Fruit fly (Drosophila melanogaster) whole organism, pupa: ENCODE data around the gene Elovl7.
A peak's percentile ranks its signal among the peaks of the same experiment; 100 is the strongest.

Experiments
- CG10348 ChIP-seq: fragments of 200-800 bp; sonication (Bioruptor generic); IDR thresholded peaks from 2 replicates; pipeline ENCODE4 v1.3.6; 2022; ENCODE audit warnings: missing biosample characterization, missing genetic modification characterization
- CG12605 ChIP-seq: fragments of 200-800 bp; sonication (Bioruptor generic); IDR thresholded peaks from 2 replicates; pipeline ENCODE4 v1.3.6; 2022; ENCODE audit warnings: missing biosample characterization, missing genetic modification characterization
- CG13204 ChIP-seq: fragments of 200-800 bp; sonication (Bioruptor generic); optimal IDR thresholded peaks from 2 replicates; lab custom pipeline; 2018; ENCODE audit warnings: missing biosample characterization, mild to moderate bottlenecking, missing genetic modification characterization, moderate library complexity
- CG14655 ChIP-seq: fragments of 200-800 bp; sonication (Bioruptor generic); optimal IDR thresholded peaks from 3 replicates; lab custom pipeline; 2017; ENCODE audit warnings: mild to moderate bottlenecking, missing biosample characterization, missing genetic modification reagents, missing genetic modification characterization
- CG15710 ChIP-seq: fragments of 200-800 bp; sonication (Bioruptor generic); optimal IDR thresholded peaks from 2 replicates; lab custom pipeline; 2018; ENCODE audit warnings: missing biosample characterization, mild to moderate bottlenecking, missing genetic modification characterization, moderate library complexity
- CG17806 ChIP-seq: fragments of 200-800 bp; sonication (Bioruptor generic); optimal IDR thresholded peaks from 2 replicates; lab custom pipeline; 2018; ENCODE audit warnings: missing biosample characterization, mild to moderate bottlenecking, missing genetic modification characterization, moderate library complexity
- CG32121 ChIP-seq: fragments of 200-800 bp; sonication (Bioruptor generic); IDR thresholded peaks from 2 replicates; pipeline ENCODE4 v1.3.6; 2022; ENCODE audit warnings: missing biosample characterization, missing genetic modification characterization
- CG34367 ChIP-seq: fragments of 200-800 bp; sonication (Bioruptor generic); optimal IDR thresholded peaks from 2 replicates; lab custom pipeline; 2018; ENCODE audit warnings: missing biosample characterization, mild to moderate bottlenecking, missing genetic modification characterization
- CG4496 ChIP-seq: fragments of 200-800 bp; sonication (Bioruptor generic); IDR thresholded peaks from 3 replicates; pipeline ENCODE4 v1.3.6; 2022; ENCODE audit warnings: missing biosample characterization, missing genetic modification characterization
- CG8159 ChIP-seq: fragments of 200-800 bp; sonication (Bioruptor generic); optimal IDR thresholded peaks from 3 replicates; lab custom pipeline; 2018; ENCODE audit warnings: missing biosample characterization, mild to moderate bottlenecking, missing genetic modification characterization, moderate library complexity
- CG8301 ChIP-seq: fragments of 200-800 bp; sonication (Bioruptor generic); optimal IDR thresholded peaks from 2 replicates; lab custom pipeline; 2018; ENCODE audit warnings: missing biosample characterization, mild to moderate bottlenecking, missing genetic modification characterization
- CG9948 ChIP-seq: fragments of 200-800 bp; sonication (Bioruptor generic); optimal IDR thresholded peaks from 2 replicates; lab custom pipeline; 2018; ENCODE audit warnings: missing biosample characterization, mild to moderate bottlenecking, missing genetic modification characterization, moderate library complexity
- D1 ChIP-seq: fragments of 200-800 bp; sonication (Bioruptor generic); optimal IDR thresholded peaks from 2 replicates; lab custom pipeline; 2018; ENCODE audit warnings: missing biosample characterization, mild to moderate bottlenecking, missing genetic modification characterization, moderate library complexity
- EcR ChIP-seq: fragments of 200-800 bp; sonication (Bioruptor generic); optimal IDR thresholded peaks from 3 replicates; lab custom pipeline; 2019; ENCODE audit warnings: missing biosample characterization, missing genetic modification characterization, mild to moderate bottlenecking, moderate library complexity, missing genetic modification reagents
- Ets98B ChIP-seq: fragments of 200-800 bp; sonication (Bioruptor generic); IDR thresholded peaks from 2 replicates; pipeline ENCODE4 v1.3.6; 2022; ENCODE audit warnings: missing biosample characterization, missing genetic modification characterization
- Pif1A ChIP-seq: fragments of 200-800 bp; sonication (Bioruptor generic); optimal IDR thresholded peaks from 3 replicates; lab custom pipeline; 2016; ENCODE audit warnings: missing biosample characterization, missing genetic modification characterization
- Pif1B ChIP-seq: fragments of 200-800 bp; sonication (Bioruptor generic); optimal IDR thresholded peaks from 3 replicates; lab custom pipeline; 2016; ENCODE audit warnings: missing biosample characterization, missing genetic modification characterization
- Snoo ChIP-seq: fragments of 200-800 bp; sonication (Bioruptor generic); optimal IDR thresholded peaks from 3 replicates; lab custom pipeline; 2017; ENCODE audit warnings: missing biosample characterization, mild to moderate bottlenecking, missing genetic modification characterization, inconsistent platforms
- fd96Ca ChIP-seq: fragments of 200-800 bp; sonication (Bioruptor generic); IDR thresholded peaks from 3 replicates; pipeline ENCODE4 v1.3.6; 2022; ENCODE audit warnings: missing biosample characterization, missing genetic modification characterization
- gl ChIP-seq: fragments of 200-800 bp; sonication (Bioruptor generic); optimal IDR thresholded peaks from 2 replicates; lab custom pipeline; 2018; ENCODE audit warnings: missing biosample characterization, mild to moderate bottlenecking, missing genetic modification characterization
- rn ChIP-seq: fragments of 200-800 bp; sonication (Bioruptor generic); IDR thresholded peaks from 2 replicates; pipeline ENCODE4 v1.3.6; 2022; ENCODE audit warnings: missing biosample characterization, missing genetic modification characterization

Gene Elovl7

dm6 chr3R:7973906-7974305 lies 21.7 kb downstream of the Elovl7 start:
- TF ChIP-seq CG4496 (GFP tag; lab: Robert Waterston, UW) (peak; percentile 73; the same call in 2 of the 3 replicates), CG32121 (peak; percentile 62; the same call in 1 of the 2 replicates), Ets98B (GFP tag; lab: Robert Waterston, UW) (peak; percentile 57)

dm6 chr3R:7973049-7973448 lies 22.6 kb downstream of the Elovl7 start:
- no peak for TF ChIP-seq EcR
- no peak for TF ChIP-seq CG32121
- no peak for TF ChIP-seq CG12605
- TF ChIP-seq CG4496 (GFP tag; lab: Robert Waterston, UW) = 0 out of 3 replicates have a peak, but pooled peaks have one; percentile 29
- TF ChIP-seq CG17806 (tag; lab: Kevin White, UChicago) = no peak
- TF ChIP-seq D1 (tag; lab: Kevin White, UChicago) = no peak
- TF ChIP-seq, all 21 proteins: peak for 1

dm6 chr3R:7972179-7972578 lies 23.5 kb downstream of the Elovl7 start:
- TF ChIP-seq D1 (tag; lab: Kevin White, UChicago) (no peak), CG8301 (tag; lab: Kevin White, UChicago) (no peak), gl (tag; lab: Kevin White, UChicago) (no peak), Pif1B (GFP tag; lab: Kevin White, UChicago) (no peak), CG32121 (no peak), Snoo (tag; lab: Kevin White, UChicago) (no peak), Ets98B (GFP tag; lab: Robert Waterston, UW) (no peak), CG17806 (tag; lab: Kevin White, UChicago) (no peak), rn (GFP tag; lab: Robert Waterston, UW) (no peak), CG15710 (tag; lab: Kevin White, UChicago) (no peak), CG13204 (GFP tag; lab: Kevin White, UChicago) (no peak)

DNA sequence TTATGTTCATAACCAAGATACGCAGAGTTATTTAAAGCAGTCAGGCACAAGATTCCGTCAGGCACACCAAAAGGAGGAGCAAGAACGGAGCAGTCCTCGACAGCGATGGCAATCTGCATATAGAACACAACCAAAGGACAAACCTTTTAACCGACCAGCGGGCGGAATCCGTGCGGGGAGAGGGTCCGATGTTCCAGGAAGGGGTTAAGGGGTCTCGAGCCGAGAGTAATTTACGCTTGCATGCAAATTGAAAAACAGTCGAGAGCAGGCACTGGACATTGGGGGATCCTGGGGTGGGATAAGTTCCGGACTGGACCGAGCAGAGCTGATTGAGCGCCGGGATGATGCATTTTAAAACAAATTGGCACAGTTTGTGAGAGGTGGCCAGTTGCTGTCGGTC lies 25.0 kb downstream of the Elovl7 start:
- no peak for TF ChIP-seq Pif1A (GFP tag; lab: Kevin White, UChicago)
- no peak for TF ChIP-seq Ets98B (GFP tag; lab: Robert Waterston, UW)
- no peak for TF ChIP-seq CG34367
- TF ChIP-seq CG15710 (tag; lab: Kevin White, UChicago) = no peak
- TF ChIP-seq CG13204 (GFP tag; lab: Kevin White, UChicago) = no peak
- no peak for TF ChIP-seq CG10348 (GFP tag; lab: Robert Waterston, UW)
- TF ChIP-seq CG8159 (tag; lab: Kevin White, UChicago) = no peak
- TF ChIP-seq fd96Ca (GFP tag; lab: Robert Waterston, UW) = no peak
- no peak for TF ChIP-seq CG4496 (GFP tag; lab: Robert Waterston, UW)
- no peak for TF ChIP-seq CG14655 (GFP tag; lab: Kevin White, UChicago)
- TF ChIP-seq CG32121 = no peak
- no peak for TF ChIP-seq CG8301 (tag; lab: Kevin White, UChicago)
- TF ChIP-seq Pif1B (GFP tag; lab: Kevin White, UChicago) = no peak
- TF ChIP-seq CG17806 (tag; lab: Kevin White, UChicago) = no peak
- no peak for TF ChIP-seq rn (GFP tag; lab: Robert Waterston, UW)
- TF ChIP-seq EcR = no peak
- TF ChIP-seq CG12605 = no peak
- TF ChIP-seq CG9948 (tag; lab: Kevin White, UChicago) = no peak
- TF ChIP-seq Snoo (tag; lab: Kevin White, UChicago) = no peak
- TF ChIP-seq D1 (tag; lab: Kevin White, UChicago) = no peak

dm6 chr3R:7969702-7970175 lies 25.9 kb downstream of the Elovl7 start:
- peak; percentile 90 for TF ChIP-seq CG8159 (tag; lab: Kevin White, UChicago)
- TF ChIP-seq CG15710 (tag; lab: Kevin White, UChicago) = peak; percentile 76
- peak; percentile 80 for TF ChIP-seq Pif1A (GFP tag; lab: Kevin White, UChicago)
- TF ChIP-seq CG8301 (tag; lab: Kevin White, UChicago) = peak; percentile 91
- peak; percentile 65 for TF ChIP-seq CG32121
- peak; percentile 47 for TF ChIP-seq D1 (tag; lab: Kevin White, UChicago)
- peak; percentile 78 for TF ChIP-seq Ets98B (GFP tag; lab: Robert Waterston, UW)
- TF ChIP-seq rn (GFP tag; lab: Robert Waterston, UW) = 0 out of 2 replicates have a peak, but pooled peaks have one; percentile 9
- peak; percentile 93 for TF ChIP-seq CG14655 (GFP tag; lab: Kevin White, UChicago)
- no peak for TF ChIP-seq fd96Ca (GFP tag; lab: Robert Waterston, UW)
- TF ChIP-seq CG12605 = peak; percentile 63
- TF ChIP-seq CG13204 (GFP tag; lab: Kevin White, UChicago) = peak; percentile 4
- TF ChIP-seq Snoo (tag; lab: Kevin White, UChicago) = peak; percentile 27
- TF ChIP-seq CG34367 = peak; percentile 62
- TF ChIP-seq gl (tag; lab: Kevin White, UChicago) = peak; percentile 15
- TF ChIP-seq EcR = no peak
- 0 out of 2 replicates have a peak, but pooled peaks have one; percentile 21 for TF ChIP-seq CG10348 (GFP tag; lab: Robert Waterston, UW)
- TF ChIP-seq CG4496 (GFP tag; lab: Robert Waterston, UW) = peak; percentile 83
- peak; percentile 89 for TF ChIP-seq CG17806 (tag; lab: Kevin White, UChicago)
- peak; percentile 71 for TF ChIP-seq Pif1B (GFP tag; lab: Kevin White, UChicago)
- peak; percentile 86 for TF ChIP-seq CG9948 (tag; lab: Kevin White, UChicago)
